Fruit fly (Drosophila melanogaster) whole organism: ENCODE data around the gene Pex14.

Experiments
- CG8478 ChIP-seq: fragments of >200 bp; optimal IDR thresholded peaks from 2 replicates; lab custom pipeline; 2018; ENCODE audit warnings: inconsistent platforms
- EcR ChIP-seq, 2 experiments: fragments of >200 bp; optimal IDR thresholded peaks; 2 replicates each; lab custom pipeline; 2017; ENCODE audit warnings: missing biosample characterization in 2 of 2, missing genetic modification characterization in 2 of 2, missing genetic modification reagents in 2 of 2
- psq ChIP-seq: fragments of >200 bp; optimal IDR thresholded peaks from 2 replicates; lab custom pipeline; 2017

DNA sequence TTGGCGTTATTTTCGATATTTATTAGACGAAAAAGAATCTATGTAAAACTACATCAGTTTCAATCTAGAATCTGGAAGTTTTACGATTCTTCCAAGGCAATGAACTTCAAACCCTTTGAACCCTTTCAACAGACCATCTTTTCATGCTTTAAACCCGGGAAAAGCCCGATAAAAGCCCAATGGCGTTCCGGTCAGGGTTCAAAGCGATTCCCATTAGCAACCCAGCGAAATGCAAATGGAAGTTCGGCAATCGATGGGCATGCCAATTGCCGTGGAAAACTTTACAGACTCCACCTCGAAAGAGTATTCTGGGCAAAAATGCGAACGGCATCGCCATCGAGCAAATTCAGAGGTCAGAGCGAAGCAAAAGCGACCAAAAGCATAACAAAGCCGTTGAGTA lies 46.1 kb upstream of the Pex14 start:
- TF ChIP-seq CG8478 (lab: Kevin White, UChicago) (no peak), EcR (GFP tag; optimal IDR thresholded peaks at IDR 0.05; lab: Kevin White, UChicago) (no peak), psq (lab: Kevin White, UChicago) (no peak)
